Fruit fly (Drosophila melanogaster): ENCODE results near the gene CG4686.

Gene CG4686

dm6 chr3R:19860996-19861719, 3.1 kb upstream of the CG4686 start, which contains the start of the genes Ire1 and Mrm2 (continued):
- no peak for TF ChIP-seq fd102C (GFP tag; optimal IDR thresholded peaks at IDR 0.05)
- peak; percentile 65 for TF ChIP-seq Mes4 (GFP tag; optimal IDR thresholded peaks at IDR 0.05)
- peak; percentile 84 for TF ChIP-seq Rx (GFP tag; IDR thresholded peaks at IDR 0.05)
- TF ChIP-seq ham (GFP tag; IDR thresholded peaks at IDR 0.05), result no peak
- TF ChIP-seq CG14667 (GFP tag; IDR thresholded peaks at IDR 0.05), result peak; percentile 68
- no peak; the same call in 1 of the 2 replicates for TF ChIP-seq tna (GFP tag; IDR thresholded peaks at IDR 0.05; ENCODE audit: partially characterized antibody)
- peak; percentile 58; the same call in 1 of the 2 replicates for TF ChIP-seq Awh (GFP tag; IDR thresholded peaks at IDR 0.05)
- TF ChIP-seq scrt (GFP tag; optimal IDR thresholded peaks at IDR 0.05), result peak; percentile 36
- TF ChIP-seq Ets97D (GFP tag; optimal IDR thresholded peaks at IDR 0.05), result peak; percentile 91
- TF ChIP-seq tup (GFP tag; optimal IDR thresholded peaks at IDR 0.05), result no peak
- peak; percentile 61 for TF ChIP-seq CG8089 (GFP tag; optimal IDR thresholded peaks at IDR 0.05)
- peak; percentile 86 for TF ChIP-seq sob (GFP tag; IDR thresholded peaks at IDR 0.05)
- TF ChIP-seq zen2 (GFP tag; IDR thresholded peaks at IDR 0.05; ENCODE audit: partially characterized antibody), result no peak
- no peak for TF ChIP-seq tap (tag; optimal IDR thresholded peaks at IDR 0.05)
- TF ChIP-seq Bgb (GFP tag; IDR thresholded peaks at IDR 0.05; ENCODE audit: partially characterized antibody), result peak; percentile 61
- TF ChIP-seq CG31388 (GFP tag; optimal IDR thresholded peaks at IDR 0.05), result peak; percentile 63
- TF ChIP-seq CG10366 (GFP tag; IDR thresholded peaks at IDR 0.05), result peak; percentile 76
- no peak for TF ChIP-seq zf30C (GFP tag; optimal IDR thresholded peaks at IDR 0.05)
- TF ChIP-seq gcm2 (GFP tag; optimal IDR thresholded peaks at IDR 0.05), result peak; percentile 78
- TF ChIP-seq pita (GFP tag; optimal IDR thresholded peaks at IDR 0.05), result no peak
- peak; percentile 92 for TF ChIP-seq stwl (tag; optimal IDR thresholded peaks at IDR 0.05)
- TF ChIP-seq rib (GFP tag; IDR thresholded peaks at IDR 0.05), result peak; percentile 32; the same call in 1 of the 2 replicates
- TF ChIP-seq CG32767 (GFP tag; IDR thresholded peaks at IDR 0.05), result peak; percentile 36; the same call in 1 of the 2 replicates
- TF ChIP-seq CG7839 (tag; optimal IDR thresholded peaks at IDR 0.05), result peak; percentile 82
- TF ChIP-seq MBD-R2 (GFP tag; IDR thresholded peaks at IDR 0.05), result peak; percentile 82
- peak; percentile 58; the same call in 1 of the 2 replicates for TF ChIP-seq CG31224 (GFP tag; IDR thresholded peaks at IDR 0.05)
- TF ChIP-seq prd (optimal IDR thresholded peaks at IDR 0.05), result no peak
- TF ChIP-seq prd (GFP tag; IDR thresholded peaks at IDR 0.05), result peak; percentile 88
- no peak for TF ChIP-seq corto (GFP tag; optimal IDR thresholded peaks at IDR 0.05)
- peak; percentile 56 for TF ChIP-seq Six4 (GFP tag; optimal IDR thresholded peaks at IDR 0.05)
- TF ChIP-seq Sox100B (GFP tag; optimal IDR thresholded peaks at IDR 0.05), result peak; percentile 15
- TF ChIP-seq CrebB (tag; optimal IDR thresholded peaks at IDR 0.05), result peak; percentile 55
- peak; percentile 83 for TF ChIP-seq CG2712 (tag; optimal IDR thresholded peaks at IDR 0.05)
- TF ChIP-seq Hmx (GFP tag; optimal IDR thresholded peaks at IDR 0.05), result peak; percentile 3
- peak; percentile 77; the same call in 2 of the 3 replicates for TF ChIP-seq CG11093 (GFP tag; IDR thresholded peaks at IDR 0.05)
- TF ChIP-seq seq (GFP tag; IDR thresholded peaks at IDR 0.05), result peak; percentile 29; the same call in 1 of the 2 replicates
- TF ChIP-seq Ptx1 (GFP tag; IDR thresholded peaks at IDR 0.05), result peak; percentile 89
- no peak for TF ChIP-seq Lim3 (GFP tag; IDR thresholded peaks at IDR 0.05)
- TF ChIP-seq luna (GFP tag; optimal IDR thresholded peaks at IDR 0.05), result peak; percentile 65
- peak; percentile 89 for TF ChIP-seq Lhr (GFP tag; optimal IDR thresholded peaks at IDR 0.05)
- peak; percentile 98 for TF ChIP-seq gfzf (GFP tag; optimal IDR thresholded peaks at IDR 0.05)
- TF ChIP-seq Nf-YC (tag; optimal IDR thresholded peaks at IDR 0.05), result peak; percentile 71
- peak; percentile 85 for TF ChIP-seq knrl (GFP tag; IDR thresholded peaks at IDR 0.05; ENCODE audit: partially characterized antibody)
- TF ChIP-seq trem (tag; optimal IDR thresholded peaks at IDR 0.05), result peak; percentile 89
- peak; percentile 90 for TF ChIP-seq Rfx (GFP tag; IDR thresholded peaks at IDR 0.05)
- TF ChIP-seq Fer1 (GFP tag; optimal IDR thresholded peaks at IDR 0.05), result peak; percentile 57
- peak; percentile 81 for TF ChIP-seq her (GFP tag; optimal IDR thresholded peaks at IDR 0.05)
- peak; percentile 72 for TF ChIP-seq ems (GFP tag; optimal IDR thresholded peaks at IDR 0.05)
- peak; percentile 77 for TF ChIP-seq disco-r (GFP tag; optimal IDR thresholded peaks at IDR 0.05)
- TF ChIP-seq HHEX (GFP tag; optimal IDR thresholded peaks at IDR 0.05), result peak; percentile 53

Measured in whole organism, embryonic.